Fruit fly (Drosophila melanogaster): ENCODE data around the gene Prx1.
A peak's percentile ranks its signal among the peaks of the same experiment; 100 is the strongest.

Prx1 gene

dm6 chr3L:15207544-15207943 is at the start of gene Prx1:
TSS of gene Prx1 (plus strand) at chr3L:15207844.
- no peak for TF ChIP-seq topi (GFP tag; optimal IDR thresholded peaks at IDR 0.05)
- peak; percentile 15 for TF ChIP-seq svp (GFP tag)
- TF ChIP-seq CG3032 (tag; optimal IDR thresholded peaks at IDR 0.05), result no peak

dm6 chr3L:15158330-15159114 is 49.1 kb upstream of the Prx1 start, which contains the start of the genes Msh6 and Prp31:
TSS of gene Msh6 (minus strand) at chr3L:15158562.
TSS of gene Prp31 (plus strand) at chr3L:15159100.
- TF ChIP-seq CG11902 (GFP tag; optimal IDR thresholded peaks at IDR 0.05) (peak; percentile 66), Smox (GFP tag; optimal IDR thresholded peaks at IDR 0.05) (no peak), net (GFP tag; optimal IDR thresholded peaks at IDR 0.05) (no peak), CG11762 (GFP tag; optimal IDR thresholded peaks at IDR 0.05; ENCODE audit: insufficient read depth) (peak; percentile 61), CG6854 (GFP tag; optimal IDR thresholded peaks at IDR 0.05) (no peak), CG3032 (tag; optimal IDR thresholded peaks at IDR 0.05) (peak; percentile 69), topi (GFP tag; optimal IDR thresholded peaks at IDR 0.05) (peak; percentile 74), CG32006 (GFP tag; optimal IDR thresholded peaks at IDR 0.05) (peak; percentile 79), CG11294 (GFP tag; IDR thresholded peaks at IDR 0.05) (peak; percentile 41; the same call in 1 of the 2 replicates), Sox102F (GFP tag; optimal IDR thresholded peaks at IDR 0.05) (no peak), fd59A (GFP tag; optimal IDR thresholded peaks at IDR 0.05) (peak; percentile 19), Gug (GFP tag; IDR thresholded peaks at IDR 0.05) (peak; percentile 15; the same call in 1 of the 2 replicates), CG8319 (GFP tag; optimal IDR thresholded peaks at IDR 0.05) (peak; percentile 47), CG31627 (GFP tag; optimal IDR thresholded peaks at IDR 0.05) (peak; percentile 80), eg (GFP tag; IDR thresholded peaks at IDR 0.05) (peak; percentile 47; the same call in 2 of the 3 replicates), Sox15 (GFP tag; optimal IDR thresholded peaks at IDR 0.05) (peak; percentile 76), CG8119 (GFP tag; IDR thresholded peaks at IDR 0.05) (peak; percentile 48; the same call in 2 of the 3 replicates), CG15336 (GFP tag; IDR thresholded peaks at IDR 0.05) (peak; percentile 46; the same call in 1 of the 2 replicates), Lpt (GFP tag; optimal IDR thresholded peaks at IDR 0.05) (peak; percentile 19), Hr4 (GFP tag; optimal IDR thresholded peaks at IDR 0.05) (no peak), Ets96B (tag; optimal IDR thresholded peaks at IDR 0.05) (peak; percentile 62), lz (GFP tag; optimal IDR thresholded peaks at IDR 0.05) (peak; percentile 54), CG1621 (tag; optimal IDR thresholded peaks at IDR 0.05) (no peak), Sox14 (GFP tag; optimal IDR thresholded peaks at IDR 0.05) (peak; percentile 73), Hr38 (GFP tag; optimal IDR thresholded peaks at IDR 0.05) (no peak), pdm3 (GFP tag; optimal IDR thresholded peaks at IDR 0.05) (no peak), Ets21C (GFP tag; optimal IDR thresholded peaks at IDR 0.05) (peak; percentile 55), CG3919 (GFP tag; optimal IDR thresholded peaks at IDR 0.05) (no peak), Blimp-1 (GFP tag; optimal IDR thresholded peaks at IDR 0.05) (peak; percentile 16), cyc (GFP tag; optimal IDR thresholded peaks at IDR 0.05) (peak; percentile 68), CG6163 (GFP tag; IDR thresholded peaks at IDR 0.05) (0 out of 3 replicates have a peak, but pooled peaks have one; percentile 52), CG4318 (GFP tag; optimal IDR thresholded peaks at IDR 0.05) (peak; percentile 72), svp (GFP tag) (no peak), esn (GFP tag; optimal IDR thresholded peaks at IDR 0.05) (peak; percentile 76), Hr39 (GFP tag; optimal IDR thresholded peaks at IDR 0.05) (peak; percentile 84)

- no peak for TF ChIP-seq Ets21C (GFP tag; optimal IDR thresholded peaks at IDR 0.05)
- TF ChIP-seq CG8319 (GFP tag; optimal IDR thresholded peaks at IDR 0.05), result no peak
- no peak for TF ChIP-seq Sox102F (GFP tag; optimal IDR thresholded peaks at IDR 0.05)
- no peak for TF ChIP-seq CG16779 (tag; optimal IDR thresholded peaks at IDR 0.05)
- TF ChIP-seq fd85E (GFP tag; optimal IDR thresholded peaks at IDR 0.05), result no peak
- TF ChIP-seq eg (GFP tag; IDR thresholded peaks at IDR 0.05), result no peak
- no peak for TF ChIP-seq Hr4 (GFP tag; optimal IDR thresholded peaks at IDR 0.05)
- TF ChIP-seq achi (GFP tag; optimal IDR thresholded peaks at IDR 0.05), result peak; percentile 100
- peak; percentile 9 for TF ChIP-seq esn (GFP tag; optimal IDR thresholded peaks at IDR 0.05)
- peak; percentile 59 for TF ChIP-seq Eip78C (GFP tag)
- TF ChIP-seq CG6792 (GFP tag; optimal IDR thresholded peaks at IDR 0.05), result no peak
- no peak for TF ChIP-seq net (GFP tag; optimal IDR thresholded peaks at IDR 0.05)
- TF ChIP-seq acj6 (GFP tag; optimal IDR thresholded peaks at IDR 0.05), result no peak
- no peak for TF ChIP-seq Smox (GFP tag; optimal IDR thresholded peaks at IDR 0.05)
- no peak for TF ChIP-seq svp (GFP tag)
- no peak for TF ChIP-seq CG6854 (GFP tag; optimal IDR thresholded peaks at IDR 0.05)
- no peak for TF ChIP-seq ss (GFP tag; optimal IDR thresholded peaks at IDR 0.05)
- TF ChIP-seq CG3032 (tag; optimal IDR thresholded peaks at IDR 0.05), result no peak
- TF ChIP-seq lz (GFP tag; optimal IDR thresholded peaks at IDR 0.05), result no peak
- TF ChIP-seq Hr39 (GFP tag; optimal IDR thresholded peaks at IDR 0.05), result no peak
Observed at dm6 chr3L:15161549-15161948, 46.1 kb upstream of the Prx1 start, which contains the start of gene CG6878. TSS of gene CG6878 (plus strand) at chr3L:15161817.

Measured in whole organism, prepupa.